Worm (Caenorhabditis elegans) whole organism, L4/young adult: ENCODE data around the gene mccc-2.

ENCODE experiments used
- W03F9.2 ChIP-seq: fragments of 150-350 bp; optimal IDR thresholded peaks from 2 replicates; lab custom pipeline; 2014; ENCODE audit warnings: missing biosample characterization, missing genetic modification characterization
- dao-5 ChIP-seq: sonication (generic microtip); optimal IDR thresholded peaks from 2 replicates; lab custom pipeline; 2016; ENCODE audit warnings: missing genotype, missing genetic modification characterization, moderate library complexity, missing compliant biosample characterization
- him-1 ChIP-seq: sonication (generic microtip); optimal IDR thresholded peaks from 2 replicates; lab custom pipeline; 2016; ENCODE audit warnings: missing genotype, missing genetic modification reagents, missing genetic modification characterization, missing compliant biosample characterization

ce11 chrIII:9084329-9084728 is 4.8 kb downstream of the mccc-2 start:
- TF ChIP-seq him-1 (peak; percentile 17), W03F9.2 (tag; lab: Kevin White, UChicago) (no peak), dao-5 (tag; lab: Kevin White, UChicago) (no peak)
